Worm (Caenorhabditis elegans) whole organism, midembryonic: Measurements from ENCODE around the gene klp-18.

ENCODE experiments used
- T22C8.4 ChIP-seq: fragments of 200-800 bp; sonication (Bioruptor generic); IDR thresholded peaks from 2 replicates; pipeline ENCODE4 v1.3.6; 2022; ENCODE audit warnings: missing genetic modification characterization, missing compliant biosample characterization
- cog-1 ChIP-seq: sonication (generic microtip); optimal IDR thresholded peaks from 2 replicates; lab custom pipeline; 2016; ENCODE audit warnings: missing genetic modification characterization, missing compliant biosample characterization
- flt-1 ChIP-seq: fragments of 200-800 bp; sonication (Bioruptor generic); IDR thresholded peaks from 2 replicates; pipeline ENCODE4 v1.3.6; 2022; ENCODE audit warnings: missing genetic modification characterization, missing compliant biosample characterization
- klf-2 ChIP-seq: fragments of 200-800 bp; sonication (Bioruptor generic); conservative IDR thresholded peaks from 2 replicates; pipeline ENCODE4 v1.3.6; 2022; ENCODE audit warnings: missing genetic modification reagents, missing genetic modification characterization, missing compliant biosample characterization
- ref-1 ChIP-seq: fragments of 200-800 bp; sonication (Bioruptor generic); conservative IDR thresholded peaks from 2 replicates; pipeline ENCODE4 v1.3.6; 2022; ENCODE audit warnings: missing genetic modification reagents, missing genetic modification characterization, missing compliant biosample characterization
- ztf-29 ChIP-seq: fragments of 200-800 bp; sonication (Bioruptor generic); IDR thresholded peaks from 2 replicates; pipeline ENCODE4 v1.3.6; 2022; ENCODE audit warnings: missing genetic modification reagents, missing genetic modification characterization, missing compliant biosample characterization

DNA sequence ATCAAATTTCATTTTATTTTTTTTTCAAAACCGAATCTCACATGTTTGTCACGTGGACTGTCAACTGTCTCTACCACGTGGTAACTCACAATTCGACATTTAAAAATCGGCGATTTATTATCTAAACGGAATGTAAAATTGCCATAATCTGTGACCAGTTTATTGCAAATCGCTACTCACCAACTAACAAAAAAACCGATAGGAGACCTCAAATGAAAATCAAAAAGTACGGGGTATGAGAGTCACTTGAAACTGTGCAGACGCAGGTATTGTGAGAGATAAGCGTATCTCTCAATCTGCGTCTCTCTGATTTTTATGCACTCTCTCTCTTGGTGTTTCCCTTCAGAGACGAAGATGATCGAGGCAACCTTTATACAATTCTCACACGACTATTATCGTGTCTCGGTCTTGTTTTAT, 7.8 kb downstream of the klp-18 start:
- TF ChIP-seq cog-1 (tag; lab: Kevin White, UChicago) (no peak), T22C8.4 (GFP tag; lab: Robert Waterston, UW) (no peak), ref-1 (no peak), flt-1 (GFP tag; lab: Robert Waterston, UW) (no peak), klf-2 (GFP tag; lab: Robert Waterston, UW) (no peak), ztf-29 (GFP tag; lab: Robert Waterston, UW) (no peak)
